Worm (Caenorhabditis elegans): ENCODE results near the gene gst-42.

Gene gst-42

ce11 chrX:11753155-11753554 is 25.4 kb upstream of the gst-42 start:
- TF ChIP-seq pha-4 (tag; optimal IDR thresholded peaks at IDR 0.05) (no peak), fkh-6 (tag; optimal IDR thresholded peaks at IDR 0.05) (no peak), hlh-15 (tag; optimal IDR thresholded peaks at IDR 0.05) (no peak), hlh-13 (GFP tag; optimal IDR thresholded peaks at IDR 0.05) (no peak), hlh-6 (tag; optimal IDR thresholded peaks at IDR 0.05) (no peak), ttx-3 (tag; optimal IDR thresholded peaks at IDR 0.05) (peak; percentile 6), ceh-48 (tag; optimal IDR thresholded peaks at IDR 0.05) (no peak)

- TF ChIP-seq madf-2 (tag; optimal IDR thresholded peaks at IDR 0.05) (no peak), ceh-9 (tag; optimal IDR thresholded peaks at IDR 0.05) (no peak)
Observed at ce11 chrX:11752289-11752688, 24.6 kb upstream of the gst-42 start.

DNA sequence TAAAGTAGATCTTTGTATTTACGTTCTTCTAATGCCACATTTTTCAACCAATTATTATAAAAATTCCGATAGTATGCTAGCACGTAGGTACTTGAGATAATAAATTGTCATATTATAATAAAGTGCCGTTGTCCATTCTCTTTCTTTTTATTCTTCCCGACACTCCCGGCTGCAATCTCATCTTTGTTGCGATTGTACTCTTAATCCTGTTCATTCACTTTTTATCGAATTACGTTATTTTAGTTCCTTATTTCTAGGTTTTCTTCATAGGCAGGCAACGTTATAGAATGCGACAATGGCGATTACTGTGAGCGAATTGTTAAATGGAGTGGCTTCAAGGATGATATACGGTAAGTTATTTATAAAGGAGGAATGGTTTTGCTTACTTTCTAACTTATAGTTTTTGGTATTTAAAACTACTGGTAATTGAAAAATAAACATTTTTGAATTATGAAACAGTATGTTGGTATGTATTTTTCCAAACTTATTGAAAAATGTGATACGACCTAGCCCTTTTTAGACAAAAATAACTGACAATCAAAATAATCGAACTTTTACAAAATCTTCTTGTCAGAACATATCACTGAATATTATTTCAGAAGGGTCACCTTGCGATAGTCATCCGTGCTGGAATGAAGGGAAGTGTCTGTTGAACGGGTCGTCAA is 18.2 kb upstream of the gst-42 start, which contains the start of gene C40H5.2:
C40H5.2 (plus strand) TSS at position 256 of the 665 bp plus-strand sequence.
- TF ChIP-seq K09A11.1 (tag; optimal IDR thresholded peaks at IDR 0.05; ENCODE audit: insufficient read depth) (no peak), eyg-1 (tag; optimal IDR thresholded peaks at IDR 0.05) (no peak), ceh-24 (tag; optimal IDR thresholded peaks at IDR 0.05) (no peak), nhr-232 (tag; optimal IDR thresholded peaks at IDR 0.05) (no peak), dve-1 (tag; optimal IDR thresholded peaks at IDR 0.05) (no peak), ets-4 (tag; optimal IDR thresholded peaks at IDR 0.05) (no peak), madf-2 (tag; optimal IDR thresholded peaks at IDR 0.05) (no peak), T23F11.4 (GFP tag; optimal IDR thresholded peaks at IDR 0.05) (no peak)

DNA sequence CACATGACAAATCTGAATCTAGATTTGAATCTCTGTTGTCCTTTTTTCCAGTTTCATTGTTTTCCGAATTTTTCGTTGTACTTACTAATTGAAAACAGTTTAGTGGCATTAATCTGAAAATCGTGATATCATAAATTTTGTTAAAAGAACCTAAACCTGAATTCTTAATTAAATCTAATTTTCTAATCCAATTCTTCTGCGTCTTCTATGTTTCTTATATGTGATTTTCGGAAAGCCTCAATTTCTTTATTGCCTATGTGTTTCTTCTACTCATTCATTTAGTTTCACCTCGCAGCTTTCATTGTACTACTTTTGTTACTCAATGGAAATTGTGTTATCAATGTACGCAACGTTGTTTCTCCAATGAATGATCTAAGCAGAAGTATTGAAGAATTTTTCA is 16.0 kb upstream of the gst-42 start:
- TF ChIP-seq hlh-15 (tag; optimal IDR thresholded peaks at IDR 0.05) (no peak), ceh-31 (tag; optimal IDR thresholded peaks at IDR 0.05) (peak; percentile 16), unc-42 (tag; optimal IDR thresholded peaks at IDR 0.05) (peak; percentile 66)

DNA sequence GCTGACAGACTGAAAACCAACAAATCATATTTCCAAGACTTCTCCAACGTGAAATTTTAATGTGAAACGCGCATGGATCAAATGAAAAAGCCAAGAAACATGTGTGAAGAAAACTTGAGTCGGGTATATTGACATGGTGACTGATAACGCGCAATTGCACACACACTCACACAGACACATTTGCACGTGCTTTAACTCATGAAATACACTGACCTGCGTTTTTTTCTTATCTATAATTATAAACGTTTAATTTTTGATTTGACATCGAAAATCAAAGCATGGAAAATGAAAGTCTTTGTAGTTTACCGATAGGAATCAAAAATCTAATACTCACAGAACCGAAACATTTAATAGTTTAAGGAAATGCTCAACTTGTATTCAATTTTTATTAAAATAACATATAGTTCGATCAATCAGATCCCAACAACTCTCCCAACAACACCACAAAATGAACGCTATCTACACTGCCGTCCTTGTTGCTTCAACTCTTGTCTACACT is 10.9 kb upstream of the gst-42 start, which contains the start of gene nspa-9:
nspa-9 (plus strand) TSS at position 449 of the 499 bp plus-strand sequence.
- peak; percentile 43 for TF ChIP-seq elt-2 (tag; optimal IDR thresholded peaks at IDR 0.05)
- TF ChIP-seq hlh-30 (tag; optimal IDR thresholded peaks at IDR 0.05; ENCODE audit: insufficient read depth), result peak; percentile 1
- no peak for TF ChIP-seq mec-3 (tag; optimal IDR thresholded peaks at IDR 0.05; ENCODE audit: borderline replicate concordance)
- no peak for TF ChIP-seq tbx-7 (tag; optimal IDR thresholded peaks at IDR 0.05)
- TF ChIP-seq madf-2 (tag; optimal IDR thresholded peaks at IDR 0.05), result no peak

DNA sequence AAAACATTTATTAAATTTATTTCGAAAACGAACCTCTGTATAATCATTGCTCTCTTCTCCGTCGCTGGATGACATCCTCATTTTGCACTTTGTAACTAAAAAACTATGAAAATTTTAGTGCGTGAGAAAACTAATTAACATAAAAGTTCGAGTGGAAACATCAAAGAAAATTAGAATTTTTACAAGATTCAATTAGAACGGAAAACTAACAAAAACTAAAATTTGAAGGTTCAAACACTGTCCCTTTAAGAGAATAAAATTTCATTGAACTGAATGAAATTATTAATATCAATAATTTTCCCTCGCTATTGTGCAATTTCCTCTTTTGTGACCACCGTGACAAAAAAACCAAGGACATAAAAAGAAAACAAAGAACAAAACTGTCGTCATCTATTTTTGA is 9.3 kb upstream of the gst-42 start, which contains the start of gene D1053.3:
D1053.3 (minus strand) TSS at position 101 of the 400 bp plus-strand sequence.
- TF ChIP-seq ceh-6 (GFP tag; optimal IDR thresholded peaks at IDR 0.05) (no peak), dve-1 (tag; optimal IDR thresholded peaks at IDR 0.05) (no peak), elt-2 (tag; optimal IDR thresholded peaks at IDR 0.05) (no peak), fax-1 (tag; optimal IDR thresholded peaks at IDR 0.05) (no peak), ceh-2 (tag; optimal IDR thresholded peaks at IDR 0.05) (no peak), pha-4 (tag; optimal IDR thresholded peaks at IDR 0.05) (no peak), unc-55 (GFP tag; optimal IDR thresholded peaks at IDR 0.05) (no peak), unc-42 (tag; optimal IDR thresholded peaks at IDR 0.05) (no peak), lim-6 (tag; optimal IDR thresholded peaks at IDR 0.05) (no peak), ceh-30 (tag; optimal IDR thresholded peaks at IDR 0.05) (no peak), rnt-1 (tag; optimal IDR thresholded peaks at IDR 0.05) (no peak), C08G9.2 (tag; optimal IDR thresholded peaks at IDR 0.05) (no peak), ceh-19 (GFP tag; optimal IDR thresholded peaks at IDR 0.05) (no peak), lin-11 (tag; optimal IDR thresholded peaks at IDR 0.05) (no peak), sox-4 (tag; optimal IDR thresholded peaks at IDR 0.05) (no peak), zip-5 (tag; optimal IDR thresholded peaks at IDR 0.05) (no peak)

All from whole organism, late embryonic.